Fruit fly (Drosophila melanogaster): ENCODE measurements around the gene CG34043.

The CG34043 gene

dm6 chr2L:10321036-10321583 lies 40.4 kb upstream of the CG34043 start (continued):
- peak; percentile 22 for TF ChIP-seq nmo (GFP tag; optimal IDR thresholded peaks at IDR 0.05)
- no peak for TF ChIP-seq Nf-YA (GFP tag; IDR thresholded peaks at IDR 0.05)
- TF ChIP-seq CG9437 (GFP tag; optimal IDR thresholded peaks at IDR 0.05): peak; percentile 7
- no peak for TF ChIP-seq CG15011 (GFP tag; optimal IDR thresholded peaks at IDR 0.05)
- no peak for TF ChIP-seq Hr78 (GFP tag; optimal IDR thresholded peaks at IDR 0.05)
- no peak for TF ChIP-seq h (optimal IDR thresholded peaks at IDR 0.05)
- TF ChIP-seq CG6654 (GFP tag; optimal IDR thresholded peaks at IDR 0.05): no peak
- TF ChIP-seq ara (GFP tag; IDR thresholded peaks at IDR 0.05): no peak; the same call in 1 of the 2 replicates
- no peak for TF ChIP-seq tx (GFP tag; optimal IDR thresholded peaks at IDR 0.05)
- peak; percentile 11; the same call in 1 of the 2 replicates for TF ChIP-seq ato (GFP tag; IDR thresholded peaks at IDR 0.05; ENCODE audit: partially characterized antibody)
- peak; percentile 25 for TF ChIP-seq CG15696 (tag; optimal IDR thresholded peaks at IDR 0.05)
- TF ChIP-seq bsh (GFP tag; optimal IDR thresholded peaks at IDR 0.05): no peak
- TF ChIP-seq gsb (GFP tag; IDR thresholded peaks at IDR 0.05): no peak
- no peak; the same call in 2 of the 3 replicates for TF ChIP-seq zen2 (GFP tag; IDR thresholded peaks at IDR 0.05; ENCODE audit: partially characterized antibody)
- TF ChIP-seq scrt (GFP tag; optimal IDR thresholded peaks at IDR 0.05): no peak
- no peak for TF ChIP-seq E2f1 (GFP tag; IDR thresholded peaks at IDR 0.05)
- TF ChIP-seq CG12769 (tag; optimal IDR thresholded peaks at IDR 0.05): no peak
- no peak for TF ChIP-seq hkb (optimal IDR thresholded peaks at IDR 0.05)
- TF ChIP-seq hkb (GFP tag; IDR thresholded peaks at IDR 0.05): no peak
- no peak for TF ChIP-seq br (optimal IDR thresholded peaks at IDR 0.05)
- TF ChIP-seq dmrt11E (tag; optimal IDR thresholded peaks at IDR 0.05): no peak
- TF ChIP-seq CG1529 (GFP tag; optimal IDR thresholded peaks at IDR 0.05): no peak
- no peak for TF ChIP-seq gcm2 (GFP tag; optimal IDR thresholded peaks at IDR 0.05)
- TF ChIP-seq yki (optimal IDR thresholded peaks at IDR 0.05): no peak
- TF ChIP-seq cad (GFP tag; optimal IDR thresholded peaks at IDR 0.05): no peak
- no peak for TF ChIP-seq Lim3 (GFP tag; IDR thresholded peaks at IDR 0.05)
- 0 out of 2 replicates have a peak, but pooled peaks have one; percentile 29 for TF ChIP-seq CG32532 (GFP tag; IDR thresholded peaks at IDR 0.05)
- no peak for TF ChIP-seq Rx (GFP tag; IDR thresholded peaks at IDR 0.05)
- no peak for TF ChIP-seq gcm (GFP tag; optimal IDR thresholded peaks at IDR 0.05)
- no peak for TF ChIP-seq CG7271 (tag; optimal IDR thresholded peaks at IDR 0.05)
- no peak for TF ChIP-seq CG4404 (GFP tag; IDR thresholded peaks at IDR 0.05)
- TF ChIP-seq Optix (GFP tag; IDR thresholded peaks at IDR 0.05): no peak
- TF ChIP-seq CG2875 (GFP tag; optimal IDR thresholded peaks at IDR 0.05): no peak
- TF ChIP-seq Six4 (GFP tag; optimal IDR thresholded peaks at IDR 0.05): no peak
- no peak for TF ChIP-seq CG12155 (GFP tag; optimal IDR thresholded peaks at IDR 0.05)
- peak; percentile 8 for TF ChIP-seq CG13424 (tag; optimal IDR thresholded peaks at IDR 0.05)
- no peak for TF ChIP-seq CG9215 (GFP tag; IDR thresholded peaks at IDR 0.05)
- TF ChIP-seq Hey (tag; optimal IDR thresholded peaks at IDR 0.05): no peak
- TF ChIP-seq CG34376 (GFP tag; optimal IDR thresholded peaks at IDR 0.05): no peak
- TF ChIP-seq Sry-β (GFP tag; optimal IDR thresholded peaks at IDR 0.05): no peak
- no peak for TF ChIP-seq grau (tag; optimal IDR thresholded peaks at IDR 0.05)
- peak; percentile 8 for TF ChIP-seq CG18011 (GFP tag; optimal IDR thresholded peaks at IDR 0.05)
- no peak for TF ChIP-seq p53 (GFP tag; optimal IDR thresholded peaks at IDR 0.05)
- no peak for TF ChIP-seq CG3726 (GFP tag; IDR thresholded peaks at IDR 0.05)
- TF ChIP-seq Sox100B (GFP tag; optimal IDR thresholded peaks at IDR 0.05): peak; percentile 33
- 0 out of 3 replicates have a peak, but pooled peaks have one; percentile 15 for TF ChIP-seq CG11695 (GFP tag; IDR thresholded peaks at IDR 0.05)
- TF ChIP-seq CG12236 (GFP tag; optimal IDR thresholded peaks at IDR 0.05): no peak
- peak; percentile 16 for TF ChIP-seq Meics (GFP tag; optimal IDR thresholded peaks at IDR 0.05)
- TF ChIP-seq jing (GFP tag; optimal IDR thresholded peaks at IDR 0.05): no peak
- TF ChIP-seq CG4730 (GFP tag; IDR thresholded peaks at IDR 0.05): no peak
- TF ChIP-seq CG10209 (GFP tag; optimal IDR thresholded peaks at IDR 0.05): peak; percentile 7
- no peak for TF ChIP-seq tio (GFP tag; optimal IDR thresholded peaks at IDR 0.05)
